Worm (Caenorhabditis elegans) whole organism, mixed stage, embryonic: ENCODE data around the gene spp-26.

Source experiments
- elt-3 ChIP-seq: fragments of 150-350 bp; optimal IDR thresholded peaks from 2 replicates; lab custom pipeline; 2014; ENCODE audit warnings: missing biosample characterization, missing genetic modification characterization
- flh-1 ChIP-seq: fragments of 200-800 bp; sonication (Bioruptor generic); optimal IDR thresholded peaks from 2 replicates; lab custom pipeline; 2018; ENCODE audit warnings: mild to moderate bottlenecking, missing genetic modification characterization, moderate library complexity, missing compliant biosample characterization
- hlh-1 ChIP-seq: fragments of 150-350 bp; optimal IDR thresholded peaks from 2 replicates; lab custom pipeline; 2014; ENCODE audit warnings: missing biosample characterization, missing genetic modification reagents, missing genetic modification characterization
- lin-13 ChIP-seq: fragments of 150-350 bp; optimal IDR thresholded peaks from 2 replicates; lab custom pipeline; 2014; ENCODE audit warnings: missing biosample characterization, missing genetic modification characterization
- lsy-2 ChIP-seq: fragments of 150-350 bp; optimal IDR thresholded peaks from 2 replicates; lab custom pipeline; 2014; ENCODE audit warnings: missing biosample characterization, missing genetic modification characterization
- nhr-12 ChIP-seq: fragments of 150-350 bp; optimal IDR thresholded peaks from 2 replicates; lab custom pipeline; 2014; ENCODE audit warnings: missing biosample characterization, missing genetic modification characterization
- nhr-28 ChIP-seq: fragments of 150-350 bp; optimal IDR thresholded peaks from 2 replicates; lab custom pipeline; 2014; ENCODE audit warnings: missing biosample characterization, missing genetic modification characterization
- nhr-76 ChIP-seq: sonication (generic microtip); optimal IDR thresholded peaks from 2 replicates; lab custom pipeline; 2017; ENCODE audit warnings: missing biosample characterization, missing genetic modification characterization
- snpc-4 ChIP-seq: fragments of 150-350 bp; optimal IDR thresholded peaks from 2 replicates; lab custom pipeline; 2014; ENCODE audit warnings: missing biosample characterization, missing genetic modification characterization
- unc-39 ChIP-seq: fragments of 150-350 bp; optimal IDR thresholded peaks from 2 replicates; lab custom pipeline; 2014; ENCODE audit warnings: missing biosample characterization, missing genetic modification characterization
- unc-62 ChIP-seq: fragments of 150-350 bp; optimal IDR thresholded peaks from 2 replicates; lab custom pipeline; 2014; ENCODE audit warnings: missing biosample characterization, missing genetic modification reagents, missing genetic modification characterization
- ztf-11 ChIP-seq: fragments of 150-350 bp; optimal IDR thresholded peaks from 2 replicates; lab custom pipeline; 2014; ENCODE audit warnings: missing biosample characterization, missing genetic modification characterization

- TF ChIP-seq nhr-28 (tag; lab: Kevin White, UChicago) (no peak), lsy-2 (no peak), nhr-76 (tag; lab: Kevin White, UChicago) (no peak), unc-62 (GFP tag; lab: Kevin White, UChicago) (no peak), hlh-1 (tag; lab: Kevin White, UChicago) (no peak), flh-1 (no peak), ztf-11 (no peak), snpc-4 (no peak), nhr-12 (tag; lab: Kevin White, UChicago) (no peak), elt-3 (no peak), unc-39 (tag; lab: Kevin White, UChicago) (no peak), lin-13 (tag; lab: Kevin White, UChicago) (no peak)
Observed at ce11 chrV:6565851-6566386, 6.9 kb upstream of the spp-26 start, which contains the start of gene K04A8.1.
